Worm (Caenorhabditis elegans) whole organism, late embryonic: Measurements from ENCODE around the gene srd-69.

Experiments used
- ceh-30 ChIP-seq: fragments of 150-350 bp; optimal IDR thresholded peaks from 2 replicates; lab custom pipeline; 2014; ENCODE audit warnings: missing biosample characterization, missing genetic modification characterization
- ceh-34 ChIP-seq: sonication (generic microtip); optimal IDR thresholded peaks from 2 replicates; lab custom pipeline; 2016; ENCODE audit warnings: mild to moderate bottlenecking, missing genetic modification characterization, missing compliant biosample characterization
- hlh-15 ChIP-seq: sonication (generic microtip); optimal IDR thresholded peaks from 2 replicates; lab custom pipeline; 2016; ENCODE audit warnings: missing genetic modification characterization, missing compliant biosample characterization
- lin-11 ChIP-seq: fragments of 200-800 bp; sonication (Bioruptor generic); optimal IDR thresholded peaks from 2 replicates; lab custom pipeline; 2018; ENCODE audit warnings: mild to moderate bottlenecking, missing genetic modification characterization, missing compliant biosample characterization
- npax-4 ChIP-seq: sonication (generic microtip); optimal IDR thresholded peaks from 2 replicates; lab custom pipeline; 2016; ENCODE audit warnings: missing genetic modification characterization, missing compliant biosample characterization
- pax-1 ChIP-seq: fragments of 150-350 bp; optimal IDR thresholded peaks from 2 replicates; lab custom pipeline; 2014; ENCODE audit warnings: missing biosample characterization, missing genetic modification characterization
- unc-55 ChIP-seq: sonication (generic microtip); optimal IDR thresholded peaks from 2 replicates; lab custom pipeline; 2017; ENCODE audit warnings: missing biosample characterization, missing genetic modification reagents, missing genetic modification characterization

DNA sequence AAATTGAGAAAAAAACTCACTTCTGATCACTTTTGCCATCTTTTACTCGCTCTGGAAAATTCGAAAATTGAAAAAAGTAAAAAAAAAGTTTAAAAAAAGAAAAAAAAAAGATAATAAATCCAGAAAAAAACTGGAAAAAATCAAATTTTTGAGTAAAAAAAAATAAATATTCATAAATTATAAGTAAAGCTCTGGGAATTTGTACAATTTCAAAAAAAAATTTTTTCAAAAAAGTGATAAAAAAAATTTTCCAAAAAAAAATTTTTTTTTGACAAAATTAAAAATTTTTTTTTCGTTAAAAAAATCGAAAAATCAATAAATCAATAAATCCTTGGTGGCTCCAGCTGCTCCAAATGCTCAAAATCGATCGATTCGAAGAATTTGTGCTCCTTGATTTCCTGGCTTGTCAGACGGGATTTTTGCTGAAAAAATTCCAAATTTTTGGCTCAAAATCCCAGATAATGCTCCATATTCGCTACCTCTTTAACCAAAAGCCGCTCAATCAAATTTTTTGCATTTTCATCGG, 48.2 kb downstream of the srd-69 start, which contains the start of gene mrpl-30:
- TF ChIP-seq pax-1 (no peak), ceh-30 (tag; lab: Kevin White, UChicago) (no peak), unc-55 (GFP tag; lab: Kevin White, UChicago) (no peak), npax-4 (tag; lab: Kevin White, UChicago) (no peak), ceh-34 (tag; lab: Kevin White, UChicago) (no peak), hlh-15 (tag; lab: Kevin White, UChicago) (no peak), lin-11 (tag; lab: Kevin White, UChicago) (no peak)
